Worm (Caenorhabditis elegans) whole organism, early embryonic: ENCODE data around the gene F22B5.5.

Source experiments
- ama-1 ChIP-seq: fragments of 150-350 bp; optimal IDR thresholded peaks from 2 replicates; lab custom pipeline; 2014
- flt-1 ChIP-seq: fragments of 200-800 bp; sonication (Bioruptor generic); IDR thresholded peaks from 2 replicates; pipeline ENCODE4 v1.3.6; 2022; ENCODE audit warnings: missing genetic modification characterization, missing compliant biosample characterization
- hmbx-1 ChIP-seq: sonication (generic microtip); optimal IDR thresholded peaks from 2 replicates; lab custom pipeline; 2016; ENCODE audit warnings: mild to moderate bottlenecking, missing genetic modification characterization, missing compliant biosample characterization

- no peak for TF ChIP-seq ama-1 (lab: Kevin White, UChicago)
- no peak for TF ChIP-seq flt-1
- no peak for TF ChIP-seq hmbx-1
Observed at ce11 chrII:8454513-8454912, at the start of gene F22B5.5.
